Fruit fly (Drosophila melanogaster): ENCODE results near the gene CG17219.

The CG17219 gene

dm6 chr2L:3058772-3059623 lies 29.9 kb downstream of the CG17219 start:
- TF ChIP-seq pdm3 (GFP tag; optimal IDR thresholded peaks at IDR 0.05): peak; percentile 31
- no peak for TF ChIP-seq CG4318 (GFP tag; optimal IDR thresholded peaks at IDR 0.05)
- peak; percentile 51 for TF ChIP-seq CG15336 (GFP tag; IDR thresholded peaks at IDR 0.05)
- no peak for TF ChIP-seq OdsH (GFP tag; optimal IDR thresholded peaks at IDR 0.05)
- no peak for TF ChIP-seq CG3032 (tag; optimal IDR thresholded peaks at IDR 0.05)
- TF ChIP-seq CG1621 (tag; optimal IDR thresholded peaks at IDR 0.05): no peak
- 0 out of 2 replicates have a peak, but pooled peaks have one; percentile 16 for TF ChIP-seq CG11294 (GFP tag; IDR thresholded peaks at IDR 0.05)
- no peak for TF ChIP-seq ss (GFP tag; optimal IDR thresholded peaks at IDR 0.05)
- TF ChIP-seq Blimp-1 (GFP tag; optimal IDR thresholded peaks at IDR 0.05): no peak
- TF ChIP-seq Sox102F (GFP tag; optimal IDR thresholded peaks at IDR 0.05): peak; percentile 36
- peak; percentile 63; the same call in 2 of the 3 replicates for TF ChIP-seq CG6163 (GFP tag; IDR thresholded peaks at IDR 0.05)
- TF ChIP-seq cyc (GFP tag; optimal IDR thresholded peaks at IDR 0.05): peak; percentile 3
- TF ChIP-seq svp (GFP tag): peak; percentile 35
- TF ChIP-seq CG32006 (GFP tag; optimal IDR thresholded peaks at IDR 0.05): peak; percentile 65
- TF ChIP-seq CG31627 (GFP tag; optimal IDR thresholded peaks at IDR 0.05): peak; percentile 16
- TF ChIP-seq Hr4 (GFP tag; optimal IDR thresholded peaks at IDR 0.05): peak; percentile 56
- TF ChIP-seq acj6 (GFP tag; optimal IDR thresholded peaks at IDR 0.05): no peak
- peak; percentile 39; the same call in 2 of the 3 replicates for TF ChIP-seq CG8119 (GFP tag; IDR thresholded peaks at IDR 0.05)
- TF ChIP-seq lz (GFP tag; optimal IDR thresholded peaks at IDR 0.05): no peak
- TF ChIP-seq net (GFP tag; optimal IDR thresholded peaks at IDR 0.05): no peak
- no peak for TF ChIP-seq Sox15 (GFP tag; optimal IDR thresholded peaks at IDR 0.05)
- no peak for TF ChIP-seq CG8632 (GFP tag; optimal IDR thresholded peaks at IDR 0.05)
- TF ChIP-seq fd85E (GFP tag; optimal IDR thresholded peaks at IDR 0.05): no peak
- peak; percentile 73 for TF ChIP-seq Eip78C (GFP tag)
- peak; percentile 12 for TF ChIP-seq CG3919 (GFP tag; optimal IDR thresholded peaks at IDR 0.05)
- TF ChIP-seq Ets96B (tag; optimal IDR thresholded peaks at IDR 0.05): no peak
- TF ChIP-seq eg (GFP tag; IDR thresholded peaks at IDR 0.05): peak; percentile 44
- TF ChIP-seq Hr38 (GFP tag; optimal IDR thresholded peaks at IDR 0.05): no peak
- no peak for TF ChIP-seq Sox14 (GFP tag; optimal IDR thresholded peaks at IDR 0.05)
- TF ChIP-seq CG10631 (GFP tag; optimal IDR thresholded peaks at IDR 0.05): peak; percentile 9
- TF ChIP-seq salr (GFP tag; optimal IDR thresholded peaks at IDR 0.05): peak in 1 of 2 experiments; percentile 5
- peak; percentile 4 for TF ChIP-seq Met (GFP tag; optimal IDR thresholded peaks at IDR 0.05)
- no peak for TF ChIP-seq CG9139 (GFP tag; optimal IDR thresholded peaks at IDR 0.05)
- TF ChIP-seq CG7368 (GFP tag; optimal IDR thresholded peaks at IDR 0.05): no peak
- no peak for TF ChIP-seq CG34406 (GFP tag; optimal IDR thresholded peaks at IDR 0.05)
- no peak for TF ChIP-seq Smox (GFP tag; optimal IDR thresholded peaks at IDR 0.05)
- TF ChIP-seq Hr39 (GFP tag; optimal IDR thresholded peaks at IDR 0.05): peak; percentile 9
- peak; percentile 29; the same call in 1 of the 2 replicates for TF ChIP-seq Gug (GFP tag; IDR thresholded peaks at IDR 0.05)

- TF ChIP-seq Met (GFP tag; optimal IDR thresholded peaks at IDR 0.05): no peak
Measured at dm6 chr2L:3059624-3059919, 30.5 kb downstream of the CG17219 start.

dm6 chr2L:3078741-3079140 lies 49.7 kb downstream of the CG17219 start:
- TF ChIP-seq fd59A (GFP tag; optimal IDR thresholded peaks at IDR 0.05) (no peak), CG11902 (GFP tag; optimal IDR thresholded peaks at IDR 0.05) (no peak), Sox14 (GFP tag; optimal IDR thresholded peaks at IDR 0.05) (no peak), Blimp-1 (GFP tag; optimal IDR thresholded peaks at IDR 0.05) (no peak), ss (GFP tag; optimal IDR thresholded peaks at IDR 0.05) (no peak), eg (GFP tag; IDR thresholded peaks at IDR 0.05) (no peak), CG6808 (GFP tag; optimal IDR thresholded peaks at IDR 0.05) (no peak), CG16779 (tag; optimal IDR thresholded peaks at IDR 0.05) (no peak), OdsH (GFP tag; optimal IDR thresholded peaks at IDR 0.05) (no peak)
